Worm (Caenorhabditis elegans) whole organism, young adult: ENCODE results near the gene clec-169.

Experiments
- fkh-3 ChIP-seq: sonication (generic microtip); optimal IDR thresholded peaks from 2 replicates; lab custom pipeline; 2016; ENCODE audit warnings: mild to moderate bottlenecking, missing genetic modification characterization, missing compliant biosample characterization
- lir-1 ChIP-seq: fragments of 200-800 bp; sonication (Bioruptor generic); conservative IDR thresholded peaks from 2 replicates; pipeline ENCODE4 v1.3.6; 2022; ENCODE audit warnings: missing genetic modification reagents, missing genetic modification characterization, missing compliant biosample characterization
- lsy-27 ChIP-seq: sonication (generic microtip); optimal IDR thresholded peaks from 2 replicates; lab custom pipeline; 2017; ENCODE audit warnings: missing genetic modification characterization, mild to moderate bottlenecking, missing compliant biosample characterization, antibody characterized with exemption, missing genotype, borderline replicate concordance; ENCODE audit not compliant: insufficient read depth
- madf-3 ChIP-seq: fragments of 200-800 bp; sonication (Bioruptor generic); IDR thresholded peaks from 2 replicates; pipeline ENCODE4 v1.3.6; 2022; ENCODE audit warnings: missing genetic modification reagents, missing genetic modification characterization, missing compliant biosample characterization
- mcd-1 ChIP-seq: fragments of 200-800 bp; sonication (Bioruptor generic); IDR thresholded peaks from 2 replicates; pipeline ENCODE4 v1.3.6; 2022; ENCODE audit warnings: missing genetic modification reagents, missing genetic modification characterization, missing compliant biosample characterization
- snpc-1.1 ChIP-seq: sonication (generic microtip); optimal IDR thresholded peaks from 2 replicates; lab custom pipeline; 2017; ENCODE audit warnings: missing genetic modification characterization, mild to moderate bottlenecking, missing compliant biosample characterization, antibody characterized with exemption, moderate library complexity, missing genotype, missing genetic modification reagents; ENCODE audit not compliant: insufficient read depth

clec-169 gene

ce11 chrIV:1310337-1310736 lies 49.2 kb downstream of the clec-169 start:
- TF ChIP-seq lir-1 (GFP tag; lab: Robert Waterston, UW) = no peak
- TF ChIP-seq madf-3 (GFP tag; lab: Robert Waterston, UW) = no peak
- TF ChIP-seq mcd-1 = peak; percentile 79
- TF ChIP-seq snpc-1.1 (tag; lab: Kevin White, UChicago) = no peak
- TF ChIP-seq fkh-3 (tag; lab: Kevin White, UChicago) = no peak
- TF ChIP-seq lsy-27 (tag; lab: Kevin White, UChicago) = no peak
